Fruit fly (Drosophila melanogaster) whole organism, embryonic: ENCODE measurements around the gene dpy.

ENCODE experiments used
- BtbVII ChIP-seq: fragments of 200-800 bp; sonication (Bioruptor generic); optimal IDR thresholded peaks from 3 replicates; lab custom pipeline; 2017; ENCODE audit warnings: missing biosample characterization, mild to moderate bottlenecking, missing genetic modification characterization
- CG11560 ChIP-seq: fragments of 200-800 bp; sonication (Bioruptor generic); IDR thresholded peaks from 3 replicates; pipeline ENCODE4 v1.3.6; 2022; ENCODE audit warnings: missing biosample characterization, missing genetic modification characterization
- CG12744 ChIP-seq: fragments of 200-800 bp; sonication (Bioruptor generic); optimal IDR thresholded peaks from 2 replicates; lab custom pipeline; 2016; ENCODE audit warnings: missing biosample characterization, missing genetic modification characterization
- CG12769 ChIP-seq: fragments of 200-800 bp; sonication (Bioruptor generic); optimal IDR thresholded peaks from 2 replicates; lab custom pipeline; 2019; ENCODE audit warnings: missing biosample characterization, mild to moderate bottlenecking, missing genetic modification characterization, moderate library complexity
- CG13296 ChIP-seq: fragments of 200-800 bp; sonication (Bioruptor generic); optimal IDR thresholded peaks from 3 replicates; lab custom pipeline; 2018; ENCODE audit warnings: missing biosample characterization, mild to moderate bottlenecking, missing genetic modification characterization
- CG13624 ChIP-seq: fragments of 200-800 bp; sonication (Bioruptor generic); optimal IDR thresholded peaks from 2 replicates; lab custom pipeline; 2016; ENCODE audit warnings: missing biosample characterization, missing genetic modification characterization
- CG13894 ChIP-seq: fragments of 200-800 bp; sonication (Bioruptor generic); optimal IDR thresholded peaks from 3 replicates; lab custom pipeline; 2018; ENCODE audit warnings: missing biosample characterization, mild to moderate bottlenecking, missing genetic modification characterization, moderate library complexity
- CG16813 ChIP-seq: fragments of 200-800 bp; sonication (Bioruptor generic); IDR thresholded peaks from 3 replicates; pipeline ENCODE4 v1.3.6; 2022; ENCODE audit warnings: missing biosample characterization, missing genetic modification characterization; ENCODE audit not compliant: partially characterized antibody
- CG17361 ChIP-seq: fragments of 200-800 bp; sonication (Bioruptor generic); IDR thresholded peaks from 3 replicates; pipeline ENCODE4 v1.3.6; 2022; ENCODE audit warnings: missing biosample characterization, missing genetic modification characterization
- CG32772 ChIP-seq: fragments of 200-800 bp; sonication (Bioruptor generic); IDR thresholded peaks from 2 replicates; pipeline ENCODE4 v1.3.6; 2022; ENCODE audit warnings: missing biosample characterization, missing genetic modification characterization
- CG3281 ChIP-seq: fragments of 200-800 bp; sonication (Bioruptor generic); optimal IDR thresholded peaks from 3 replicates; lab custom pipeline; 2017; ENCODE audit warnings: missing biosample characterization, mild to moderate bottlenecking, missing genetic modification characterization
- CG33557 ChIP-seq: fragments of 200-800 bp; sonication (Bioruptor generic); optimal IDR thresholded peaks from 2 replicates; lab custom pipeline; 2019; ENCODE audit warnings: missing biosample characterization, mild to moderate bottlenecking, missing genetic modification characterization, moderate library complexity
- CG3726 ChIP-seq: fragments of 200-800 bp; sonication (Bioruptor generic); IDR thresholded peaks from 3 replicates; pipeline ENCODE4, ENCODE4 v1.3.6; 2022; ENCODE audit warnings: missing biosample characterization, missing genetic modification characterization
- CG4328 ChIP-seq: fragments of 200-800 bp; sonication (Bioruptor generic); optimal IDR thresholded peaks from 3 replicates; lab custom pipeline; 2017; ENCODE audit warnings: missing biosample characterization, missing genetic modification reagents, missing genetic modification characterization
- CG6791 ChIP-seq: fragments of 200-800 bp; sonication (Bioruptor generic); IDR thresholded peaks from 3 replicates; pipeline ENCODE4 v1.3.6; 2022; ENCODE audit warnings: missing biosample characterization, missing genetic modification characterization; ENCODE audit not compliant: partially characterized antibody
- CG7556 ChIP-seq: fragments of 200-800 bp; sonication (Bioruptor generic); optimal IDR thresholded peaks from 2 replicates; lab custom pipeline; 2017; ENCODE audit warnings: missing biosample characterization, mild to moderate bottlenecking, missing genetic modification characterization
- CG7987 ChIP-seq: fragments of 200-800 bp; sonication (Bioruptor generic); optimal IDR thresholded peaks from 2 replicates; lab custom pipeline; 2018; ENCODE audit warnings: missing biosample characterization, mild to moderate bottlenecking, missing genetic modification characterization, moderate library complexity
- CG8281 ChIP-seq: fragments of 200-800 bp; sonication (Bioruptor generic); optimal IDR thresholded peaks from 2 replicates; lab custom pipeline; 2018; ENCODE audit warnings: missing biosample characterization, mild to moderate bottlenecking, missing genetic modification characterization, moderate library complexity
- CG8478 ChIP-seq: fragments of >200 bp; optimal IDR thresholded peaks from 2 replicates; lab custom pipeline; 2018
- CTCF ChIP-seq: fragments of 200-800 bp; sonication (Bioruptor generic); optimal IDR thresholded peaks from 2 replicates; lab custom pipeline; 2017; ENCODE audit warnings: missing biosample characterization, mild to moderate bottlenecking, missing genetic modification characterization, moderate library complexity
- CrebB ChIP-seq: fragments of 200-800 bp; sonication (Bioruptor generic); optimal IDR thresholded peaks from 3 replicates; lab custom pipeline; 2018; ENCODE audit warnings: missing biosample characterization, mild to moderate bottlenecking, missing genetic modification characterization
- Dad ChIP-seq: fragments of 200-800 bp; sonication (Bioruptor generic); optimal IDR thresholded peaks from 3 replicates; lab custom pipeline; 2016; ENCODE audit warnings: missing biosample characterization, missing genetic modification characterization
- Dll ChIP-seq: fragments of 200-800 bp; sonication (Bioruptor generic); IDR thresholded peaks from 4 replicates; pipeline ENCODE4 v1.3.6; 2022; ENCODE audit warnings: missing biosample characterization, missing genetic modification characterization; ENCODE audit not compliant: partially characterized antibody
- Dp ChIP-seq: fragments of 200-800 bp; sonication (Bioruptor generic); optimal IDR thresholded peaks from 2 replicates; lab custom pipeline; 2018; ENCODE audit warnings: missing biosample characterization, mild to moderate bottlenecking, missing genetic modification characterization, moderate library complexity
- Eip74EF ChIP-seq, 2 experiments: fragments of 200-800 bp in 1 of 2; fragments of >200 bp in 1 of 2; sonication (Bioruptor generic) in 1 of 2; optimal IDR thresholded peaks; 2 replicates each; lab custom pipeline; 2017 to 2019; ENCODE audit warnings: missing biosample characterization in 2 of 2, missing genetic modification characterization in 2 of 2, mild to moderate bottlenecking in 1 of 2, moderate library complexity in 1 of 2
- Ets65A ChIP-seq: fragments of 200-800 bp; sonication (Bioruptor generic); peaks from one replicate; lab custom pipeline; 2016; ENCODE audit warnings: missing biosample characterization, missing genetic modification characterization
- Mes4 ChIP-seq: fragments of 200-800 bp; sonication (Bioruptor generic); optimal IDR thresholded peaks from 2 replicates; lab custom pipeline; 2016; ENCODE audit warnings: missing biosample characterization, missing genetic modification characterization
- Nf-YC ChIP-seq: fragments of 200-800 bp; optimal IDR thresholded peaks from 3 replicates; lab custom pipeline; 2019; ENCODE audit warnings: missing biosample characterization, mild to moderate bottlenecking, missing genetic modification characterization, moderate library complexity
- Opbp ChIP-seq: fragments of 200-800 bp; sonication (Bioruptor generic); IDR thresholded peaks from 3 replicates; pipeline ENCODE4 v1.3.6; 2022; ENCODE audit warnings: missing biosample characterization, missing genetic modification characterization; ENCODE audit not compliant: partially characterized antibody
- Ravus ChIP-seq: fragments of 200-800 bp; sonication (Bioruptor generic); IDR thresholded peaks from 2 replicates; pipeline ENCODE4 v1.3.6; 2022; ENCODE audit warnings: missing biosample characterization, missing genetic modification characterization
- Taf1 ChIP-seq: fragments of 200-800 bp; sonication (Bioruptor generic); IDR thresholded peaks from 2 replicates; pipeline ENCODE4 v1.3.6; 2022; ENCODE audit warnings: missing biosample characterization, missing genetic modification characterization
- ac ChIP-seq: fragments of 200-800 bp; sonication (Bioruptor generic); optimal IDR thresholded peaks from 3 replicates; lab custom pipeline; 2017; ENCODE audit warnings: missing biosample characterization, mild to moderate bottlenecking, missing genetic modification characterization
- aop ChIP-seq: fragments of 200-800 bp; sonication (Bioruptor generic); IDR thresholded peaks from 2 replicates; pipeline ENCODE4 v1.3.6; 2022; ENCODE audit warnings: missing biosample characterization, missing genetic modification characterization
- ase ChIP-seq: fragments of 200-800 bp; sonication (Bioruptor generic); IDR thresholded peaks from 3 replicates; pipeline ENCODE4 v1.3.6; 2022; ENCODE audit warnings: missing biosample characterization, missing genetic modification characterization
- ash1 ChIP-seq: fragments of 200-800 bp; sonication (Bioruptor generic); optimal IDR thresholded peaks from 2 replicates; lab custom pipeline; 2018; ENCODE audit warnings: missing biosample characterization, mild to moderate bottlenecking, missing genetic modification characterization
- az2 ChIP-seq: fragments of 200-800 bp; sonication (Bioruptor generic); optimal IDR thresholded peaks from 3 replicates; lab custom pipeline; 2016; ENCODE audit warnings: missing biosample characterization, missing genetic modification characterization
- cas ChIP-seq: fragments of 200-800 bp; sonication (Bioruptor generic); IDR thresholded peaks from 2 replicates; pipeline ENCODE4 v1.3.6; 2022; ENCODE audit warnings: missing biosample characterization, missing genetic modification characterization
- ems ChIP-seq: fragments of 200-800 bp; sonication (Bioruptor generic); optimal IDR thresholded peaks from 3 replicates; lab custom pipeline; 2016; ENCODE audit warnings: missing biosample characterization, missing genetic modification characterization
- gro ChIP-seq: fragments of 200-800 bp; sonication (Bioruptor generic); optimal IDR thresholded peaks from 2 replicates; lab custom pipeline; 2016; ENCODE audit warnings: missing biosample characterization, missing genetic modification characterization
- kay ChIP-seq: fragments of 200-800 bp; sonication (Bioruptor generic); optimal IDR thresholded peaks from 2 replicates; lab custom pipeline; 2016; ENCODE audit warnings: missing biosample characterization, missing genetic modification characterization
- ken ChIP-seq: fragments of 200-800 bp; sonication (Bioruptor generic); IDR thresholded peaks from 3 replicates; pipeline ENCODE4 v1.3.6; 2022; ENCODE audit warnings: missing biosample characterization, missing genetic modification characterization
- lola ChIP-seq, 3 experiments: fragments of >200 bp in 2 of 3; fragments of 200-800 bp in 1 of 3; sonication (Bioruptor generic) in 1 of 3; optimal IDR thresholded peaks; 2 replicates each; lab custom pipeline; 2017 to 2019; ENCODE audit warnings: missing biosample characterization in 3 of 3, missing genetic modification characterization in 3 of 3, mild to moderate bottlenecking in 1 of 3, moderate library complexity in 1 of 3
- pan ChIP-seq, 4 experiments: fragments of >200 bp in 3 of 4; fragments of 200-800 bp in 1 of 4; sonication (Bioruptor generic) in 1 of 4; optimal IDR thresholded peaks in 3 of 4; IDR thresholded peaks in 1 of 4; 2 replicates each; pipeline versions ENCODE4 v1.3.6 to Lab custom; 2017 to 2022; ENCODE audit warnings: missing biosample characterization in 2 of 4, missing genetic modification characterization in 2 of 4, mixed read lengths in 1 of 4
- ro ChIP-seq: fragments of 200-800 bp; sonication (Bioruptor generic); IDR thresholded peaks from 2 replicates; pipeline ENCODE4 v1.3.6; 2022; ENCODE audit warnings: missing biosample characterization, missing genetic modification characterization
- sd ChIP-seq: fragments of 200-800 bp; sonication (Bioruptor generic); optimal IDR thresholded peaks from 3 replicates; lab custom pipeline; 2018; ENCODE audit warnings: missing biosample characterization, mild to moderate bottlenecking, missing genetic modification characterization, moderate library complexity
- sob ChIP-seq: fragments of 200-800 bp; sonication (Bioruptor generic); IDR thresholded peaks from 2 replicates; pipeline ENCODE4 v1.3.6; 2022; ENCODE audit warnings: missing biosample characterization, missing genetic modification characterization
- tll ChIP-seq, 2 experiments: fragments of 200-800 bp in 1 of 2; fragments of >200 bp in 1 of 2; sonication (Bioruptor generic) in 1 of 2; optimal IDR thresholded peaks; 2 replicates each; lab custom pipeline; 2017 to 2019; ENCODE audit warnings: missing biosample characterization in 2 of 2, missing genetic modification characterization in 2 of 2, mild to moderate bottlenecking in 1 of 2, moderate library complexity in 1 of 2
- trh ChIP-seq: fragments of 200-800 bp; sonication (Bioruptor generic); optimal IDR thresholded peaks from 2 replicates; lab custom pipeline; 2016; ENCODE audit warnings: missing biosample characterization, missing genetic modification characterization
- ttk ChIP-seq: fragments of 200-800 bp; sonication (Bioruptor generic); IDR thresholded peaks from 2 replicates; pipeline ENCODE4 v2.1.2; 2022; ENCODE audit warnings: missing biosample characterization, missing genetic modification characterization
- tx ChIP-seq: fragments of 200-800 bp; sonication (Bioruptor generic); optimal IDR thresholded peaks from 2 replicates; lab custom pipeline; 2016; ENCODE audit warnings: missing biosample characterization, missing genetic modification characterization

The dpy gene

dm6 chr2L:4448582-4449016 lies 165.5 kb downstream of the dpy start, which contains the start of gene MFS18 (continued):
- TF ChIP-seq tll (GFP tag; optimal IDR thresholded peaks at IDR 0.05; lab: Kevin White, UChicago) (peak in 1 of 2 experiments; percentile 39), Dad (GFP tag; lab: Kevin White, UChicago) (peak; percentile 88), gro (GFP tag; lab: Kevin White, UChicago) (peak; percentile 87), Ets65A (GFP tag; lab: Kevin White, UChicago) (peak; percentile 98), CG7987 (GFP tag; lab: Kevin White, UChicago) (peak; percentile 96), CG7556 (GFP tag; lab: Kevin White, UChicago) (peak; percentile 97), sob (GFP tag; lab: Robert Waterston, UW) (peak; percentile 98), kay (GFP tag; lab: Kevin White, UChicago) (peak; percentile 91), ems (GFP tag; lab: Kevin White, UChicago) (peak; percentile 95), CG3281 (GFP tag; lab: Kevin White, UChicago) (peak; percentile 98), CTCF (GFP tag; lab: Kevin White, UChicago) (peak; percentile 72), ash1 (GFP tag; lab: Kevin White, UChicago) (peak; percentile 90), Ravus (GFP tag; lab: Robert Waterston, UW) (peak; percentile 97), Mes4 (GFP tag; lab: Kevin White, UChicago) (peak; percentile 76), cas (GFP tag; lab: Robert Waterston, UW) (peak; percentile 98), CG13296 (GFP tag; lab: Kevin White, UChicago) (peak; percentile 97), tx (GFP tag; lab: Kevin White, UChicago) (peak; percentile 63), ro (GFP tag; lab: Robert Waterston, UW) (peak; percentile 98), Dll (peak; percentile 63; the same call in 2 of the 4 replicates), CG12744 (GFP tag; lab: Kevin White, UChicago) (peak; percentile 68), ase (GFP tag; lab: Robert Waterston, UW) (peak; percentile 99), sd (tag; lab: Kevin White, UChicago) (peak; percentile 98), ac (GFP tag; lab: Kevin White, UChicago) (peak; percentile 78), CG8281 (tag; lab: Kevin White, UChicago) (peak; percentile 91), Nf-YC (peak; percentile 87), az2 (GFP tag; lab: Kevin White, UChicago) (peak; percentile 97), Eip74EF (GFP tag; optimal IDR thresholded peaks at IDR 0.05; lab: Kevin White, UChicago) (peak in 1 of 2 experiments; percentile 94), CG17361 (GFP tag; lab: Robert Waterston, UW) (peak; percentile 99), lola (GFP tag; optimal IDR thresholded peaks at IDR 0.05; lab: Kevin White, UChicago) (peak in 1 of 3 experiments; percentile 99), CG32772 (GFP tag; lab: Robert Waterston, UW) (peak; percentile 99), CG3726 (GFP tag; lab: Robert Waterston, UW) (peak; percentile 99), CG13894 (tag; lab: Kevin White, UChicago) (peak; percentile 95), CG6791 (GFP tag; lab: Robert Waterston, UW) (peak; percentile 88), CG4328 (GFP tag; lab: Kevin White, UChicago) (peak; percentile 91), pan (optimal IDR thresholded peaks at IDR 0.05; lab: Kevin White, UChicago) (no peak), pan (GFP tag; optimal IDR thresholded peaks at IDR 0.05 in 1 of 2, IDR thresholded peaks at IDR 0.05 in 1 of 2) (peak in 1 of 2 experiments; percentile 100), CG13624 (GFP tag; lab: Kevin White, UChicago) (peak; percentile 85), trh (GFP tag; lab: Kevin White, UChicago) (peak; percentile 92), CG11560 (tag; lab: Robert Waterston, UW) (peak; percentile 98), ttk (peak; percentile 99), CrebB (tag; lab: Kevin White, UChicago) (peak; percentile 92), CG12769 (tag; lab: Kevin White, UChicago) (no peak), ken (GFP tag; lab: Robert Waterston, UW) (peak; percentile 98), CG33557 (peak; percentile 87), Dp (peak; percentile 43), Opbp (GFP tag; lab: Robert Waterston, UW) (peak; percentile 83; the same call in 2 of the 3 replicates), CG16813 (GFP tag; lab: Robert Waterston, UW) (peak; percentile 59), aop (peak; percentile 93), BtbVII (GFP tag; lab: Kevin White, UChicago) (peak; percentile 97), CG8478 (no peak), Taf1 (GFP tag; lab: Robert Waterston, UW) (peak; percentile 96)
